Worm (Caenorhabditis elegans) whole organism, L1 larva: ENCODE measurements around the gene Y39A1A.16.

Source experiments
- C04F5.9 ChIP-seq: sonication (generic microtip); optimal IDR thresholded peaks from 2 replicates; lab custom pipeline; 2016; ENCODE audit warnings: missing genetic modification characterization, missing compliant biosample characterization
- C34B4.2 ChIP-seq: sonication (generic microtip); optimal IDR thresholded peaks from 2 replicates; lab custom pipeline; 2017; ENCODE audit warnings: mild to moderate bottlenecking, missing genetic modification characterization, missing compliant biosample characterization
- F16B12.6 ChIP-seq: fragments of 150-350 bp; optimal IDR thresholded peaks from 2 replicates; lab custom pipeline; 2014; ENCODE audit warnings: missing biosample characterization, missing genetic modification characterization
- aha-1 ChIP-seq: fragments of 150-350 bp; optimal IDR thresholded peaks from 2 replicates; lab custom pipeline; 2014; ENCODE audit warnings: missing biosample characterization, missing genetic modification characterization
- aly-2 ChIP-seq: fragments of 150-350 bp; optimal IDR thresholded peaks from 2 replicates; lab custom pipeline; 2014; ENCODE audit warnings: missing biosample characterization, missing genetic modification characterization
- blmp-1 ChIP-seq: fragments of 150-350 bp; optimal IDR thresholded peaks from 2 replicates; lab custom pipeline; 2014; ENCODE audit warnings: missing biosample characterization, missing genetic modification characterization
- ceh-8 ChIP-seq: fragments of 200-800 bp; sonication (Bioruptor generic); optimal IDR thresholded peaks from 2 replicates; lab custom pipeline; 2018; ENCODE audit warnings: mild to moderate bottlenecking, missing genetic modification characterization, moderate library complexity, missing compliant biosample characterization
- ceh-82 ChIP-seq, 3 experiments: fragments of 150-350 bp in 1 of 3; sonication (generic microtip) in 2 of 3; optimal IDR thresholded peaks; 2 replicates each; lab custom pipeline; 2014 to 2017; ENCODE audit warnings: missing biosample characterization in 3 of 3, missing genetic modification characterization in 3 of 3
- ceh-88 ChIP-seq: fragments of 200-800 bp; sonication (Bioruptor generic); IDR thresholded peaks from 2 replicates; pipeline ENCODE4 v1.3.6; 2022; ENCODE audit warnings: missing genetic modification characterization, missing compliant biosample characterization
- ceh-90 ChIP-seq: sonication (generic microtip); optimal IDR thresholded peaks from 2 replicates; lab custom pipeline; 2016; ENCODE audit warnings: missing genetic modification characterization, missing compliant biosample characterization
- dsc-1 ChIP-seq: sonication (generic microtip); optimal IDR thresholded peaks from 2 replicates; lab custom pipeline; 2016; ENCODE audit warnings: mild to moderate bottlenecking, missing genetic modification characterization, missing compliant biosample characterization
- efl-1 ChIP-seq, 4 experiments: fragments of 150-350 bp; optimal IDR thresholded peaks in 3 of 4; peaks in 1 of 4; 1 replicate in 1 of 4; 2 replicates in 3 of 4; lab custom pipeline; 2014; ENCODE audit warnings: missing biosample characterization in 2 of 4, missing genetic modification characterization in 2 of 4, missing genetic modification reagents in 2 of 4
- efl-3 ChIP-seq: fragments of 200-800 bp; sonication (Bioruptor generic); optimal IDR thresholded peaks from 2 replicates; lab custom pipeline; 2018; ENCODE audit warnings: mild to moderate bottlenecking, missing genetic modification characterization, missing compliant biosample characterization
- egl-27 ChIP-seq, 2 experiments: fragments of 150-350 bp in 1 of 2; sonication (generic microtip); optimal IDR thresholded peaks; 3 replicates each; lab custom pipeline; 2017 to 2018; ENCODE audit warnings: missing biosample characterization in 2 of 2, missing genetic modification characterization in 2 of 2, missing genetic modification reagents in 2 of 2
- ets-5 ChIP-seq: fragments of 200-800 bp; sonication (Bioruptor generic); IDR thresholded peaks from 2 replicates; pipeline ENCODE4 v1.3.6; 2022; ENCODE audit warnings: missing genetic modification characterization, missing compliant biosample characterization
- fkh-4 ChIP-seq: sonication (generic microtip); optimal IDR thresholded peaks from 2 replicates; lab custom pipeline; 2016; ENCODE audit warnings: missing compliant biosample characterization, missing genetic modification characterization, borderline replicate concordance
- grh-1 ChIP-seq: fragments of 200-800 bp; sonication (Bioruptor generic); IDR thresholded peaks from 2 replicates; pipeline ENCODE4 v1.3.6; 2022; ENCODE audit warnings: missing genetic modification reagents, missing genetic modification characterization, missing compliant biosample characterization
- hlh-4 ChIP-seq: sonication (generic microtip); optimal IDR thresholded peaks from 2 replicates; lab custom pipeline; 2016; ENCODE audit warnings: mild to moderate bottlenecking, missing genetic modification characterization, missing compliant biosample characterization
- irx-1 ChIP-seq: sonication (generic microtip); optimal IDR thresholded peaks from 2 replicates; lab custom pipeline; 2016; ENCODE audit warnings: missing genetic modification characterization, missing compliant biosample characterization
- isw-1 ChIP-seq: fragments of 200-800 bp; sonication (Bioruptor generic); IDR thresholded peaks from 2 replicates; pipeline ENCODE4 v1.3.6; 2022; ENCODE audit warnings: missing genetic modification characterization, missing compliant biosample characterization
- jun-1 ChIP-seq: fragments of 150-350 bp; optimal IDR thresholded peaks from 2 replicates; lab custom pipeline; 2014; ENCODE audit warnings: missing biosample characterization, missing genetic modification reagents, missing genetic modification characterization
- lin-13 ChIP-seq: fragments of 150-350 bp; optimal IDR thresholded peaks from 2 replicates; lab custom pipeline; 2014; ENCODE audit warnings: missing biosample characterization, missing genetic modification reagents, missing genetic modification characterization
- lin-15B ChIP-seq: fragments of 150-350 bp; sonication (generic microtip); optimal IDR thresholded peaks from 3 replicates; lab custom pipeline; 2014; ENCODE audit warnings: missing biosample characterization, missing genetic modification characterization
- lin-39 ChIP-seq: fragments of 150-350 bp; optimal IDR thresholded peaks from 2 replicates; lab custom pipeline; 2014; ENCODE audit warnings: missing biosample characterization, missing genetic modification reagents, missing genetic modification characterization
- lir-3 ChIP-seq: sonication (generic microtip); optimal IDR thresholded peaks from 2 replicates; lab custom pipeline; 2016; ENCODE audit warnings: mild to moderate bottlenecking, missing genetic modification characterization, moderate library complexity, missing compliant biosample characterization; ENCODE audit not compliant: poor library complexity
- lsy-2 ChIP-seq, 2 experiments: fragments of 150-350 bp; optimal IDR thresholded peaks; 2 replicates each; lab custom pipeline; 2014; ENCODE audit warnings: missing biosample characterization in 2 of 2, missing genetic modification characterization in 2 of 2
- mef-2 ChIP-seq: fragments of 150-350 bp; optimal IDR thresholded peaks from 2 replicates; lab custom pipeline; 2014; ENCODE audit warnings: missing biosample characterization, missing genetic modification characterization
- nhr-12 ChIP-seq: sonication (generic microtip); optimal IDR thresholded peaks from 2 replicates; lab custom pipeline; 2017; ENCODE audit warnings: missing biosample characterization, missing genetic modification characterization
- nhr-20 ChIP-seq: sonication (generic microtip); optimal IDR thresholded peaks from 2 replicates; lab custom pipeline; 2016; ENCODE audit warnings: mild to moderate bottlenecking, missing genetic modification characterization, missing compliant biosample characterization
- nhr-76 ChIP-seq: sonication (generic microtip); optimal IDR thresholded peaks from 2 replicates; lab custom pipeline; 2017; ENCODE audit warnings: missing biosample characterization, missing genetic modification characterization
- nhr-85 ChIP-seq: sonication (generic microtip); peaks from one replicate; lab custom pipeline; 2016; ENCODE audit warnings: missing genetic modification characterization, inconsistent platforms, missing compliant biosample characterization
- nhr-90 ChIP-seq: sonication (generic microtip); optimal IDR thresholded peaks from 2 replicates; lab custom pipeline; 2016; ENCODE audit warnings: mild to moderate bottlenecking, missing genetic modification characterization, missing compliant biosample characterization; ENCODE audit not compliant: poor library complexity
- pag-3 ChIP-seq: sonication (generic microtip); optimal IDR thresholded peaks from 2 replicates; lab custom pipeline; 2017; ENCODE audit warnings: missing genetic modification characterization, mild to moderate bottlenecking, missing compliant biosample characterization, antibody characterized with exemption, borderline replicate concordance; ENCODE audit not compliant: insufficient read depth
- pax-3 ChIP-seq: fragments of 200-800 bp; sonication (Bioruptor generic); optimal IDR thresholded peaks from 2 replicates; lab custom pipeline; 2018; ENCODE audit warnings: mild to moderate bottlenecking, missing genetic modification characterization, moderate library complexity, missing compliant biosample characterization
- sptf-1 ChIP-seq: fragments of 150-350 bp; optimal IDR thresholded peaks from 2 replicates; lab custom pipeline; 2014; ENCODE audit warnings: missing biosample characterization, missing genetic modification characterization
- tbx-2 ChIP-seq: sonication (generic microtip); optimal IDR thresholded peaks from 2 replicates; lab custom pipeline; 2016; ENCODE audit warnings: missing genetic modification characterization, missing compliant biosample characterization
- tlp-1 ChIP-seq: fragments of 150-350 bp; optimal IDR thresholded peaks from 2 replicates; lab custom pipeline; 2014; ENCODE audit warnings: missing biosample characterization, missing genetic modification characterization
- unc-130 ChIP-seq: fragments of 150-350 bp; optimal IDR thresholded peaks from 2 replicates; lab custom pipeline; 2017; ENCODE audit warnings: missing biosample characterization, missing genetic modification characterization, inconsistent platforms
- unc-62 ChIP-seq: fragments of 150-350 bp; optimal IDR thresholded peaks from 2 replicates; lab custom pipeline; 2014; ENCODE audit warnings: missing biosample characterization, missing genetic modification reagents, missing genetic modification characterization
- unc-86 ChIP-seq: sonication (generic microtip); optimal IDR thresholded peaks from 2 replicates; lab custom pipeline; 2016; ENCODE audit warnings: missing genetic modification characterization, missing compliant biosample characterization
- xbp-1 ChIP-seq: sonication (generic microtip); optimal IDR thresholded peaks from 2 replicates; lab custom pipeline; 2016; ENCODE audit warnings: missing genetic modification characterization, missing compliant biosample characterization
- zag-1 ChIP-seq: fragments of 150-350 bp; optimal IDR thresholded peaks from 2 replicates; lab custom pipeline; 2014; ENCODE audit warnings: missing biosample characterization, missing genetic modification characterization
- zip-4 ChIP-seq: fragments of 200-800 bp; sonication (Bioruptor generic); optimal IDR thresholded peaks from 2 replicates; lab custom pipeline; 2018; ENCODE audit warnings: mild to moderate bottlenecking, missing genetic modification characterization, moderate library complexity, missing compliant biosample characterization
- ztf-11 ChIP-seq, 2 experiments: sonication (generic microtip); optimal IDR thresholded peaks; 2 replicates each; lab custom pipeline; 2016 to 2017; ENCODE audit warnings: missing genetic modification characterization in 2 of 2, missing biosample characterization in 1 of 2, missing compliant biosample characterization in 1 of 2
- ztf-4 ChIP-seq: fragments of 150-350 bp; optimal IDR thresholded peaks from 2 replicates; lab custom pipeline; 2014; ENCODE audit warnings: missing biosample characterization, missing genetic modification characterization

Y39A1A.16 gene

ce11 chrIII:10651634-10652033 lies 27.4 kb upstream of the Y39A1A.16 start (continued):
- TF ChIP-seq lin-15B (tag; lab: Kevin White, UChicago) (no peak), zip-4 (GFP tag; lab: Kevin White, UChicago) (no peak), lsy-2 (tag; optimal IDR thresholded peaks at IDR 0.05; lab: Kevin White, UChicago) (peak; percentile 46 to 54), unc-130 (no peak), fkh-4 (peak; percentile 33), egl-27 (tag; optimal IDR thresholded peaks at IDR 0.05; lab: Kevin White, UChicago) (no peak), irx-1 (tag; lab: Kevin White, UChicago) (no peak), lin-39 (tag; lab: Kevin White, UChicago) (no peak), mef-2 (tag; lab: Kevin White, UChicago) (no peak), efl-3 (GFP tag; lab: Kevin White, UChicago) (no peak), aly-2 (tag; lab: Kevin White, UChicago) (no peak), ceh-90 (tag; lab: Kevin White, UChicago) (no peak), isw-1 (GFP tag; lab: Robert Waterston, UW) (no peak), dsc-1 (peak; percentile 81), nhr-85 (tag; lab: Kevin White, UChicago) (no peak), aha-1 (tag; lab: Kevin White, UChicago) (no peak), pag-3 (no peak), tlp-1 (tag; lab: Kevin White, UChicago) (no peak), lin-13 (GFP tag; lab: Kevin White, UChicago) (no peak), zag-1 (tag; lab: Kevin White, UChicago) (no peak), C34B4.2 (tag; lab: Kevin White, UChicago) (no peak), nhr-20 (tag; lab: Kevin White, UChicago) (peak; percentile 25), jun-1 (tag; lab: Kevin White, UChicago) (no peak), nhr-90 (peak; percentile 23), efl-1 (optimal IDR thresholded peaks at IDR 0.05; lab: Kevin White, UChicago) (peak; percentile 66 to 81), efl-1 (GFP tag; optimal IDR thresholded peaks at IDR 0.05 in 1 of 2; lab: Kevin White, UChicago) (peak; percentile 43 to 89), ztf-4 (tag; lab: Kevin White, UChicago) (no peak), hlh-4 (tag; lab: Kevin White, UChicago) (no peak), grh-1 (GFP tag; lab: Robert Waterston, UW) (no peak), xbp-1 (tag; lab: Kevin White, UChicago) (peak; percentile 29), ceh-82 (tag; optimal IDR thresholded peaks at IDR 0.05; lab: Kevin White, UChicago) (peak; percentile 15 to 67 (median 40)), nhr-12 (tag; lab: Kevin White, UChicago) (no peak), sptf-1 (tag; lab: Kevin White, UChicago) (no peak), lir-3 (tag; lab: Kevin White, UChicago) (no peak), ztf-11 (tag; optimal IDR thresholded peaks at IDR 0.05; lab: Kevin White, UChicago) (peak in 1 of 2 experiments; percentile 73), unc-62 (no peak), unc-86 (peak; percentile 66), ceh-88 (GFP tag; lab: Robert Waterston, UW) (no peak), C04F5.9 (no peak), nhr-76 (no peak), ceh-8 (GFP tag; lab: Kevin White, UChicago) (no peak), pax-3 (tag; lab: Kevin White, UChicago) (no peak), ets-5 (GFP tag; lab: Robert Waterston, UW) (no peak), blmp-1 (tag; lab: Kevin White, UChicago) (no peak)

- no peak for TF ChIP-seq tbx-2
- TF ChIP-seq F16B12.6 = no peak
- TF ChIP-seq nhr-85 (tag; lab: Kevin White, UChicago) = peak; percentile 59
- TF ChIP-seq mef-2 (tag; lab: Kevin White, UChicago) = no peak
- TF ChIP-seq grh-1 (GFP tag; lab: Robert Waterston, UW) = no peak
- TF ChIP-seq ztf-11 (tag; optimal IDR thresholded peaks at IDR 0.05; lab: Kevin White, UChicago) = no peak
Measured at ce11 chrIII:10652833-10653232, 26.2 kb upstream of the Y39A1A.16 start.
